Worm (Caenorhabditis elegans) whole organism, early embryonic: ENCODE measurements around the gene srh-55.

ENCODE experiments used
- F13C5.2 ChIP-seq: sonication (generic microtip); optimal IDR thresholded peaks from 2 replicates; lab custom pipeline; 2017; ENCODE audit warnings: mild to moderate bottlenecking, missing genetic modification characterization, inconsistent platforms, missing compliant biosample characterization
- aly-1 ChIP-seq: sonication (generic microtip); optimal IDR thresholded peaks from 2 replicates; lab custom pipeline; 2016; ENCODE audit warnings: missing genetic modification characterization, missing compliant biosample characterization
- ama-1 ChIP-seq: fragments of 150-350 bp; optimal IDR thresholded peaks from 2 replicates; lab custom pipeline; 2014
- ceh-13 ChIP-seq: fragments of 200-800 bp; sonication (Bioruptor generic); optimal IDR thresholded peaks from 2 replicates; lab custom pipeline; 2018; ENCODE audit warnings: mild to moderate bottlenecking, missing genetic modification characterization, missing compliant biosample characterization
- ceh-36 ChIP-seq: sonication (generic microtip); optimal IDR thresholded peaks from 2 replicates; lab custom pipeline; 2016; ENCODE audit warnings: missing genetic modification characterization, inconsistent platforms, missing compliant biosample characterization
- flt-1 ChIP-seq: fragments of 200-800 bp; sonication (Bioruptor generic); IDR thresholded peaks from 2 replicates; pipeline ENCODE4 v1.3.6; 2022; ENCODE audit warnings: missing genetic modification characterization, missing compliant biosample characterization
- hmbx-1 ChIP-seq: sonication (generic microtip); optimal IDR thresholded peaks from 2 replicates; lab custom pipeline; 2016; ENCODE audit warnings: mild to moderate bottlenecking, missing genetic modification characterization, missing compliant biosample characterization
- hmg-4 ChIP-seq: fragments of 200-800 bp; sonication (Bioruptor generic); optimal IDR thresholded peaks from 2 replicates; lab custom pipeline; 2018; ENCODE audit warnings: mild to moderate bottlenecking, missing genetic modification characterization, missing compliant biosample characterization
- hnd-1 ChIP-seq: sonication (generic microtip); optimal IDR thresholded peaks from 2 replicates; lab custom pipeline; 2016; ENCODE audit warnings: missing genetic modification characterization, missing compliant biosample characterization
- sea-1 ChIP-seq: fragments of 200-800 bp; sonication (Bioruptor generic); conservative IDR thresholded peaks from 2 replicates; pipeline ENCODE4 v1.3.6; 2022; ENCODE audit warnings: missing genetic modification characterization, missing compliant biosample characterization
- tbx-37 ChIP-seq: fragments of 200-800 bp; sonication (Bioruptor generic); conservative IDR thresholded peaks from 2 replicates; pipeline ENCODE4 v1.3.6; 2022; ENCODE audit warnings: missing genetic modification reagents, missing genetic modification characterization, missing compliant biosample characterization
- tra-4 ChIP-seq: sonication (generic microtip); optimal IDR thresholded peaks from 2 replicates; lab custom pipeline; 2017; ENCODE audit warnings: missing genetic modification characterization, missing compliant biosample characterization

DNA sequence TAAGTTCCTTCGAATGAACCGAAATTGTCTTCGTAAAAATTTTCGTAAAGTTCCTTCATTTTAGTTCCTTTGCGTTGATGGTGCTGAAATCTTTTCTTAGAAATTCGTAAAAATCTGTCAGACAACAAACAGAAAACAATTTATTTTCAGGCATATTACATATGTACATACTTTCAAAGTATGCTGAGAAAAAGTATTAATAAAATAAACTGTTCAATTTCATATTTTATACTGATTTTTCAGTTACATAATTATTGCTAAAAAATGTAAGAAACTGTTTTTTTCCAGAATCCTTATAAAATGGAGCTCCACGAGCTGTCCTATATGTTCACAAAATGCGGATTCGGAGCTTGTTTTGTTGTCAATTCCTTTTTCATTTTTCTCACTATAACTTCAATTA is 5.3 kb downstream of the srh-55 start, which contains the start of gene str-45:
- TF ChIP-seq tra-4 (tag; lab: Kevin White, UChicago), result no peak
- no peak for TF ChIP-seq tbx-37 (GFP tag; lab: Robert Waterston, UW)
- no peak for TF ChIP-seq ama-1 (lab: Kevin White, UChicago)
- TF ChIP-seq hmg-4, result no peak
- no peak for TF ChIP-seq hmbx-1 (tag; lab: Kevin White, UChicago)
- TF ChIP-seq ceh-36 (tag; lab: Kevin White, UChicago), result no peak
- TF ChIP-seq F13C5.2 (tag; lab: Kevin White, UChicago), result no peak
- TF ChIP-seq flt-1, result no peak
- no peak for TF ChIP-seq aly-1 (tag; lab: Kevin White, UChicago)
- TF ChIP-seq ceh-13 (GFP tag; lab: Kevin White, UChicago), result no peak
- TF ChIP-seq sea-1 (GFP tag; lab: Robert Waterston, UW), result no peak
- TF ChIP-seq hnd-1 (tag; lab: Kevin White, UChicago), result no peak
